Worm (Caenorhabditis elegans) whole organism, dauer: Measurements from ENCODE around the gene Y48G9A.7.
"Not testable (repeated sequence)": the region's sequence is repeated elsewhere in the genome, so short reads cannot be mapped to it uniquely, and the experiment has no call there.

Experiments used
- unc-62 ChIP-seq: sonication (generic microtip); optimal IDR thresholded peaks from 2 replicates; lab custom pipeline; 2017; ENCODE audit warnings: missing biosample characterization, missing genetic modification reagents, missing genetic modification characterization

The Y48G9A.7 gene

ce11 chrIII:2110249-2110648 lies at the start of gene Y48G9A.7:
TSS of gene Y48G9A.7 (plus strand) at chrIII:2110549.
- TF ChIP-seq unc-62 (GFP tag; lab: Kevin White, UChicago) = no peak

DNA sequence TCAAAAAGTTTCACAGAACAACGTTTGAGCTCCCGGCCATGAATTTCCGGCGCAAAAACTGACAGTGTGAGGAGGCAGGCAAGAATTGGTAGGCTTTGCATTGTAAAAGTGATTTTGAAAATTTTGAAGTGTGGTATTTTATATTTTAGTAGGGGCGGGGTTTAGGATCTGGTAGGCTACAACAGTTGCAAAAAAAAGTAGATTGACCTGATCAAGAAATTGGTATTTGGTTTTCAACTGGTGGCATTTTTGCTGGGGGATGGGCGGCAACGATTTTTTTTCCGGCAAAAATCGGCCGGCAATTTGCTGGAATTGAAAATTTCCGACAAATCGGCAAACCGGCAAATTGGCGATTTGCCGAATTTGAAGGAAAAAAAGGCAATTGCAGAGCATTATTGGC lies 49.5 kb upstream of the Y48G9A.7 start, which contains the start of gene ins-16:
Gene ins-16, minus strand, starts transcription at position 101 of the 400 bp plus-strand sequence.
- no peak for TF ChIP-seq unc-62 (GFP tag; lab: Kevin White, UChicago)

ce11 chrIII:2068248-2068647 lies 42.1 kb upstream of the Y48G9A.7 start, which contains the start of gene Y39A3A.3:
TSS of gene Y39A3A.3 (minus strand) at chrIII:2068348.
- no peak for TF ChIP-seq unc-62 (GFP tag; lab: Kevin White, UChicago)

DNA sequence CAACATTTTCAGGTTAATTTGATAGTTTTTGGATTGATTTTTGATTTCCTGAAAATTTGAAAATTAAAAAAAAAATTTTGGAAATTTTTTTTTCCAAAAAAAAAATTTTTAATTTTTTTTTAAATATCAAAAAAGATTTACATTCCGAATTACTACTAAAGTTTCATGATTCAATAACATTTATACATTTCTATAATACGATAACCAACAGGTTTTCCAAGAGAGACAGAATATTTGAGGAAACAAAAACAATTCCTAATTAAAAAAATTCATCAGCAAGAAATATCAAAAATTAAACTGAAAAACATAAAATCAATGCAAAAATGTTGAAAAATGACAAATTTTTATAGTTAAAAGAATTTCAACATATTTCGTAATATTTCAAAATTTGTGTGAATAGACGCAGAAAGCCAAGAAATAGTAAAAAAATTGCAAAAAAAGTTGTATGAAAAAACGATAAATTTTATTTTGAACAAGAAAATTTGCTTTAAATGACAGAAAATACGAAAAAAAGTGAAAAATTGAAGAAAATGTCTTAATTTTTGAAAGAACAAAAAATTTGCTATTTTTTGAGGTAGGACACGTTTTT lies 33.7 kb upstream of the Y48G9A.7 start, which contains the start of gene Y39A3A.4:
Gene Y39A3A.4, minus strand, starts transcription at position 51 of the 589 bp plus-strand sequence.
- TF ChIP-seq unc-62 (GFP tag; lab: Kevin White, UChicago) = no peak

ce11 chrIII:2082519-2082918 lies 27.8 kb upstream of the Y48G9A.7 start, which contains the start of gene cpt-3:
TSS of gene cpt-3 (plus strand) at chrIII:2082819.
- not testable (repeated sequence) for TF ChIP-seq unc-62 (GFP tag; lab: Kevin White, UChicago)

- TF ChIP-seq unc-62 (GFP tag; lab: Kevin White, UChicago) = no peak
These were observed 25.5 kb upstream of the Y48G9A.7 start for ce11 chrIII:2084829-2085228.

- TF ChIP-seq unc-62 (GFP tag; lab: Kevin White, UChicago) = no peak
These were observed 20.9 kb upstream of the Y48G9A.7 start for ce11 chrIII:2089453-2089852.

DNA sequence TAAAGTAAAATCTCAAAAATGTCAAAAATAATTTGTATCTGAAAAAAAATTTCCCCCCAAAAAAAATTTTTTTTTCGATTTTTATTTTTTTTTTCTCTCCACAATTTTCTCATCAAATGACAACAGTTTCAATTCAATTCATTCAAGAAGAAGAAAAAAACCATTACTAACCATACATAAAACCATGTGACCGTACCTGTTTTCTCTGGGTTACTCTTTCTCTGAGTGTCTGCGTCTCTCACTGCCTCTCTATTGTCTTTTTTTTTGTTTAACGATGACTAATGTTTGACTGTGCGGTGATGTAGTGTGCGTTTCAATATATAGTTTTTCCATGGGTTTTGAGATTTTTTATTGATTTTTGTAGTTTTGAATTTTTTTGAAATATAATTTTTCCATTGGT lies 19.7 kb upstream of the Y48G9A.7 start:
- no peak for TF ChIP-seq unc-62 (GFP tag; lab: Kevin White, UChicago)

DNA sequence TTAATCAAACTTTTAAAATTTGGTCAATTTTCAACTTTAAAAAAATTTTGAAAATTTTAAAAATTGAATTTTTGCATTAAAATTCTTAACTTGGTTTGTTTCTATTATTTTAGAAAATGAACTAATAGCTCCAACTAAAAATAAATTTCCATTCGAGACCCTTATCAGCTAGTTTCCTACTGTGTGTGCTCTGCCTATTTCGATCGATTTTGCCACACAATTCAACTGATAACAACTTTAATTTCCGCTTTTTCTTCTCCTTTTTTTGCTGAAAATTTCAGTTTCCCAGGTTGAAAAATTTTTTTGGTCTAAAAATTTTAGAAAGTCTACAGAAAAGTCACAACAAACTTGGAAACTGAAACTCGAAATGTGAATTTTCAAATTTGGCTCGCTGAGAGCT lies 19.0 kb upstream of the Y48G9A.7 start:
- no peak for TF ChIP-seq unc-62 (GFP tag; lab: Kevin White, UChicago)

ce11 chrIII:2092409-2092808 lies 17.9 kb upstream of the Y48G9A.7 start, which contains the start of gene Y48G9A.9:
TSS of gene Y48G9A.9 (plus strand) at chrIII:2092709.
- no peak for TF ChIP-seq unc-62 (GFP tag; lab: Kevin White, UChicago)

ce11 chrIII:2098185-2098584 lies 12.2 kb upstream of the Y48G9A.7 start:
- TF ChIP-seq unc-62 (GFP tag; lab: Kevin White, UChicago) = no peak

- TF ChIP-seq unc-62 (GFP tag; lab: Kevin White, UChicago) = no peak
These were observed 10.5 kb upstream of the Y48G9A.7 start for ce11 chrIII:2099808-2100366.

ce11 chrIII:2100842-2101241 lies 9.5 kb upstream of the Y48G9A.7 start:
- no peak for TF ChIP-seq unc-62 (GFP tag; lab: Kevin White, UChicago)

DNA sequence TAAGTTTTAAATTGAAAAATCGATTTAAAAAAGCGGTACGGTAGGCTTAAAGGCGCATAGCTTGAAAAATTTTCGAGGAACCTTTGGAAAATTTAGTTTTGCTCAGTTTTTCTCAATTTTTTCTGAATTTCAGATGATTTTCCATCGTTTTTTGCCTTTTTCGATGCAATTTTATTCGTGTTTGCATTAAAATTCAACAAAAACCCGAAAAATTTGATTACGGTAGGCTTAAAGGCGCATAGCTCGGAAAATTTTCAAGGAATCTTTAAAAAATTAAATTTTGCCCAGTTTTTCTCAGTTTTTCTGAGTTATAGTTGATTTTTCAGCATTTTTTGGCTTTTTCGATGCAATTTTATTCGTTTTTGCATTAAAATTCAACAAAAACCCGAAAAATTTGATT lies 9.0 kb upstream of the Y48G9A.7 start:
- TF ChIP-seq unc-62 (GFP tag; lab: Kevin White, UChicago) = no peak

DNA sequence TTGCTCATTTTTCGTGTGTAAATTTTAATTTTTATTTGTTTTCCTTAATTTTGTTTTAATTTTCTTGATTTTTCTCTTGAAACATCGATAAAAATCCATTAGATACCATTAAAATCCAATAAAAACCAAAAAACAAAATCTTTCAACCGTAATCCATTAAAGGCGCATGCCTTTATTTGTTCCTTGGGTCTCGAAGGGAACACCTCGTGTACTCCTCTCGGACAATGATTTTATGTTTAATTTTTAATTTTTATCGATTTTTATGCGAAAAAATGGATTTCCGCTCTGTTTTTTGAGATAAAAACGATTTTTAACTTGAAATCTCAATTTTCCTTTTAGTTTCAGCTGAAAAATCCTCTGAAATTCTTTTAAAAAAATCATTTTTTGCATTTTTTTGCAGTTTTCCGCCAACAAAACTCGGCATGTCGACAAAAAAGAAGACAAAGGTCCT lies 8.4 kb upstream of the Y48G9A.7 start, which contains the start of gene ppk-2:
Gene ppk-2, plus strand, starts transcription at position 401 of the 451 bp plus-strand sequence.
- no peak for TF ChIP-seq unc-62 (GFP tag; lab: Kevin White, UChicago)

DNA sequence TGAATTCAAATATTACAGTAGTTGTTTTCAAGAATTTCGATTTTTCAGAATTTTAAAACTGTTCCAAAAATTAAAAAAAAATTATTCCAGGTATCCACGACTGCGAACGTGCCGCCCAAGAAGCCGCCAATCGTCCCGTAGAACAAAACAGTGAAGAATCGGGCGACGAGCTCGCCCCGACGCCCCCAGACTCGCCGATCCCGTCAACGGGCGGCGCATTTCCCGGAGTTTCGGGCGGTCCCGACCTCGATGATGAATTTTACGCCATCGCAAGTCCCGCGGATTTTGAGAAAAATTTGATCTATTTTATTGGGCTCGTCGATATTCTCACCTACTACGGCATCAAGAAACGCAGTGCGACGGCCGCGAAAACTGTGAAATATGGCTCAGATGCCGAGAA lies 4.4 kb upstream of the Y48G9A.7 start:
- TF ChIP-seq unc-62 (GFP tag; lab: Kevin White, UChicago) = no peak

- TF ChIP-seq unc-62 (GFP tag; lab: Kevin White, UChicago) = no peak
These were observed 1.0 kb downstream of the Y48G9A.7 start for ce11 chrIII:2111376-2111775.
